Worm (Caenorhabditis elegans) whole organism, early embryonic: ENCODE results near the gene F14H8.8.

Experiments used
- ceh-13 ChIP-seq: fragments of 200-800 bp; sonication (Bioruptor generic); optimal IDR thresholded peaks from 2 replicates; lab custom pipeline; 2018; ENCODE audit warnings: mild to moderate bottlenecking, missing genetic modification characterization, missing compliant biosample characterization
- ceh-36 ChIP-seq: sonication (generic microtip); optimal IDR thresholded peaks from 2 replicates; lab custom pipeline; 2016; ENCODE audit warnings: missing genetic modification characterization, inconsistent platforms, missing compliant biosample characterization
- flt-1 ChIP-seq: fragments of 200-800 bp; sonication (Bioruptor generic); IDR thresholded peaks from 2 replicates; pipeline ENCODE4 v1.3.6; 2022; ENCODE audit warnings: missing genetic modification characterization, missing compliant biosample characterization
- sea-1 ChIP-seq: fragments of 200-800 bp; sonication (Bioruptor generic); conservative IDR thresholded peaks from 2 replicates; pipeline ENCODE4 v1.3.6; 2022; ENCODE audit warnings: missing genetic modification characterization, missing compliant biosample characterization
- tbx-37 ChIP-seq: fragments of 200-800 bp; sonication (Bioruptor generic); conservative IDR thresholded peaks from 2 replicates; pipeline ENCODE4 v1.3.6; 2022; ENCODE audit warnings: missing genetic modification reagents, missing genetic modification characterization, missing compliant biosample characterization
- tra-4 ChIP-seq: sonication (generic microtip); optimal IDR thresholded peaks from 2 replicates; lab custom pipeline; 2017; ENCODE audit warnings: missing genetic modification characterization, missing compliant biosample characterization

DNA sequence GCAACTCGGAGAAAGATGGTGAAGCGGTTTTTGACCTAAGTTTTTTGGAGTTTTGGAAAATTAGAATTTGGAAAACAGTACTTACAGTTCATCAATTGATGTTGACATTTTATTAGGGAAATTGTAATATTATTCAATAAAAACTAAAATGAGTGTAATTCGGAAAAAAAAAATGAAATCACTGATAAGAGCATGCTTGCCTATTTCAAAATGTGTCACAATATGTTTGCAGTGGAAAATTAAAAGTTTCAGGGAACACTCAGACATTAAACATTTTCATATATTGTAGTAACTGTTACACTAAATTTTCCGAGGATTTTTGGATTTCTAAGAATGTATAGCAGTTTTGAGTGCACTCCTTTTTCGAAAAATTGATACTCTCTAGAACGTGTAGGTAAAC is 23.1 kb downstream of the F14H8.8 start, which contains the start of the genes fbxa-82 and C25D7.5:
- no peak for TF ChIP-seq ceh-36 (tag; lab: Kevin White, UChicago)
- no peak for TF ChIP-seq tra-4 (tag; lab: Kevin White, UChicago)
- TF ChIP-seq tbx-37 (GFP tag; lab: Robert Waterston, UW): no peak
- TF ChIP-seq ceh-13 (GFP tag; lab: Kevin White, UChicago): no peak
- no peak for TF ChIP-seq flt-1 (GFP tag; lab: Robert Waterston, UW)
- no peak for TF ChIP-seq sea-1 (GFP tag; lab: Robert Waterston, UW)
